Fruit fly (Drosophila melanogaster) whole organism: ENCODE measurements around the gene Fdx2.

Experiments
- CG8478 ChIP-seq: fragments of >200 bp; optimal IDR thresholded peaks from 2 replicates; lab custom pipeline; 2018; ENCODE audit warnings: inconsistent platforms
- Dll ChIP-seq: fragments of >200 bp; optimal IDR thresholded peaks from 2 replicates; lab custom pipeline; 2017
- EcR ChIP-seq, 2 experiments: fragments of >200 bp; optimal IDR thresholded peaks; 2 replicates each; lab custom pipeline; 2017; ENCODE audit warnings: missing biosample characterization in 2 of 2, missing genetic modification characterization in 2 of 2, missing genetic modification reagents in 2 of 2
- pan ChIP-seq: fragments of >200 bp; optimal IDR thresholded peaks from 2 replicates; lab custom pipeline; 2017
- usp ChIP-seq: fragments of >200 bp; optimal IDR thresholded peaks from 2 replicates; lab custom pipeline; 2017; ENCODE audit warnings: missing biosample characterization, missing genetic modification characterization, mixed read lengths

dm6 chr3L:4288591-4289056 is 3.7 kb upstream of the Fdx2 start, which contains the start of gene Hexo1:
- TF ChIP-seq CG8478 (lab: Kevin White, UChicago) (no peak), usp (GFP tag; lab: Kevin White, UChicago) (no peak), Dll (lab: Kevin White, UChicago) (no peak), EcR (GFP tag; optimal IDR thresholded peaks at IDR 0.05; lab: Kevin White, UChicago) (no peak), pan (lab: Kevin White, UChicago) (no peak)
